Worm (Caenorhabditis elegans) whole organism, young adult: ENCODE data around the gene tag-321.

ENCODE experiments used
- C06A6.2 ChIP-seq: fragments of 200-800 bp; sonication (Bioruptor generic); conservative IDR thresholded peaks from 2 replicates; pipeline ENCODE4 v1.3.6; 2022; ENCODE audit warnings: missing genetic modification characterization, missing compliant biosample characterization
- F10E7.11 ChIP-seq: sonication (generic microtip); optimal IDR thresholded peaks from 2 replicates; lab custom pipeline; 2017; ENCODE audit warnings: mild to moderate bottlenecking, missing genetic modification characterization, moderate library complexity, missing compliant biosample characterization
- F22D6.2 ChIP-seq: sonication (generic microtip); optimal IDR thresholded peaks from 2 replicates; lab custom pipeline; 2016; ENCODE audit warnings: mild to moderate bottlenecking, missing genetic modification characterization, missing compliant biosample characterization
- T26A5.8 ChIP-seq: sonication (generic microtip); optimal IDR thresholded peaks from 2 replicates; lab custom pipeline; 2016; ENCODE audit warnings: missing genetic modification characterization, missing compliant biosample characterization
- Y56A3A.18 ChIP-seq: fragments of 200-800 bp; sonication (Bioruptor generic); IDR thresholded peaks from 2 replicates; pipeline ENCODE4 v1.3.6; 2022; ENCODE audit warnings: missing genetic modification reagents, missing genetic modification characterization, missing compliant biosample characterization
- akir-1 ChIP-seq: fragments of 200-800 bp; sonication (Bioruptor generic); optimal IDR thresholded peaks from 2 replicates; lab custom pipeline; 2018; ENCODE audit warnings: mild to moderate bottlenecking, missing genetic modification characterization, moderate library complexity, missing compliant biosample characterization
- aptf-3 ChIP-seq: fragments of 200-800 bp; sonication (Bioruptor generic); IDR thresholded peaks from 2 replicates; pipeline ENCODE4 v1.3.6; 2022; ENCODE audit warnings: missing genetic modification characterization, missing compliant biosample characterization
- athp-1 ChIP-seq: sonication (generic microtip); optimal IDR thresholded peaks from 2 replicates; lab custom pipeline; 2017; ENCODE audit warnings: mild to moderate bottlenecking, missing genetic modification characterization, missing compliant biosample characterization
- attf-3 ChIP-seq: fragments of 200-800 bp; sonication (Bioruptor generic); conservative IDR thresholded peaks from 2 replicates; pipeline ENCODE4 v1.3.6; 2022; ENCODE audit warnings: missing genetic modification reagents, missing genetic modification characterization, missing compliant biosample characterization
- attf-6 ChIP-seq: fragments of 200-800 bp; sonication (Bioruptor generic); IDR thresholded peaks from 2 replicates; pipeline ENCODE4 v1.3.6; 2022; ENCODE audit warnings: missing genetic modification reagents, missing genetic modification characterization, missing compliant biosample characterization
- bed-1 ChIP-seq: fragments of 200-800 bp; sonication (Bioruptor generic); IDR thresholded peaks from 2 replicates; pipeline ENCODE4 v1.3.6; 2022; ENCODE audit warnings: missing genetic modification reagents, missing genetic modification characterization, missing compliant biosample characterization
- ceh-40 ChIP-seq: fragments of 200-800 bp; sonication (Bioruptor generic); IDR thresholded peaks from 2 replicates; pipeline ENCODE4 v1.3.6; 2022; ENCODE audit warnings: missing genetic modification characterization, missing compliant biosample characterization
- ceh-58 ChIP-seq: fragments of 200-800 bp; sonication (Bioruptor generic); IDR thresholded peaks from 2 replicates; pipeline ENCODE4 v1.3.6; 2022; ENCODE audit warnings: missing genetic modification characterization, missing compliant biosample characterization
- ceh-91 ChIP-seq: fragments of 200-800 bp; sonication (Bioruptor generic); IDR thresholded peaks from 2 replicates; pipeline ENCODE4 v1.3.6; 2022; ENCODE audit warnings: missing genetic modification reagents, missing genetic modification characterization, missing compliant biosample characterization
- egl-44 ChIP-seq: fragments of 200-800 bp; sonication (Bioruptor generic); IDR thresholded peaks from 2 replicates; pipeline ENCODE4 v1.3.6; 2022; ENCODE audit warnings: missing genetic modification reagents, missing genetic modification characterization, missing compliant biosample characterization
- egrh-3 ChIP-seq: fragments of 200-800 bp; sonication (Bioruptor generic); IDR thresholded peaks from 2 replicates; pipeline ENCODE4 v1.3.6; 2022; ENCODE audit warnings: missing genetic modification reagents, missing genetic modification characterization, missing compliant biosample characterization
- gei-17 ChIP-seq: fragments of 200-800 bp; sonication (Bioruptor generic); optimal IDR thresholded peaks from 2 replicates; lab custom pipeline; 2018; ENCODE audit warnings: mild to moderate bottlenecking, missing genetic modification characterization, missing compliant biosample characterization
- hsf-1 ChIP-seq: fragments of 200-800 bp; sonication (Bioruptor generic); IDR thresholded peaks from 2 replicates; pipeline ENCODE4 v1.3.6; 2022; ENCODE audit warnings: missing genetic modification reagents, missing genetic modification characterization, missing compliant biosample characterization
- lag-1 ChIP-seq: fragments of 200-800 bp; sonication (Bioruptor generic); IDR thresholded peaks from 2 replicates; pipeline ENCODE4 v1.3.6; 2022; ENCODE audit warnings: missing genetic modification reagents, missing genetic modification characterization, missing compliant biosample characterization
- lin-35 ChIP-seq, 3 experiments: fragments of 150-350 bp in 2 of 3; sonication (generic microtip) in 1 of 3; optimal IDR thresholded peaks; 2 replicates each; lab custom pipeline; 2014 to 2018; ENCODE audit warnings: missing biosample characterization in 3 of 3, missing genetic modification characterization in 3 of 3, missing genetic modification reagents in 3 of 3
- mcd-1 ChIP-seq: fragments of 200-800 bp; sonication (Bioruptor generic); IDR thresholded peaks from 2 replicates; pipeline ENCODE4 v1.3.6; 2022; ENCODE audit warnings: missing genetic modification reagents, missing genetic modification characterization, missing compliant biosample characterization
- nhr-27 ChIP-seq: fragments of 200-800 bp; sonication (Bioruptor generic); optimal IDR thresholded peaks from 2 replicates; lab custom pipeline; 2018; ENCODE audit warnings: mild to moderate bottlenecking, missing genetic modification characterization, moderate library complexity, missing compliant biosample characterization
- nhr-80 ChIP-seq: sonication (generic microtip); optimal IDR thresholded peaks from 2 replicates; lab custom pipeline; 2016; ENCODE audit warnings: missing genetic modification characterization, missing compliant biosample characterization
- ztf-18 ChIP-seq: sonication (generic microtip); optimal IDR thresholded peaks from 2 replicates; lab custom pipeline; 2016; ENCODE audit warnings: missing genotype, mild to moderate bottlenecking, missing genetic modification characterization, missing compliant biosample characterization
- ztf-22 ChIP-seq: fragments of 200-800 bp; sonication (Bioruptor generic); optimal IDR thresholded peaks from 2 replicates; lab custom pipeline; 2018; ENCODE audit warnings: mild to moderate bottlenecking, missing genetic modification characterization, moderate library complexity, missing compliant biosample characterization
- ztf-3 ChIP-seq: fragments of 200-800 bp; sonication (Bioruptor generic); optimal IDR thresholded peaks from 2 replicates; lab custom pipeline; 2018; ENCODE audit warnings: mild to moderate bottlenecking, missing genetic modification characterization, missing compliant biosample characterization

The tag-321 gene

ce11 chrIV:7753108-7753507 is 30.5 kb downstream of the tag-321 start, which contains the start of gene col-14 (continued):
- TF ChIP-seq egl-44 (GFP tag; lab: Robert Waterston, UW) (no peak), ztf-18 (tag; lab: Kevin White, UChicago) (no peak), athp-1 (no peak), aptf-3 (no peak), lin-35 (GFP tag; optimal IDR thresholded peaks at IDR 0.05; lab: Kevin White, UChicago) (no peak), gei-17 (GFP tag; lab: Kevin White, UChicago) (no peak)

ce11 chrIV:7747838-7748237 is 35.8 kb downstream of the tag-321 start, which contains the start of gene klo-1:
klo-1 (minus strand) TSS chrIV:7748225.
- TF ChIP-seq nhr-80 (tag; lab: Kevin White, UChicago) = peak; percentile 77
- TF ChIP-seq ceh-58 (GFP tag; lab: Robert Waterston, UW) = no peak

- TF ChIP-seq ztf-22 (GFP tag; lab: Kevin White, UChicago) = no peak
Measured at ce11 chrIV:7743539-7743938, 40.1 kb downstream of the tag-321 start, which contains the start of gene npr-35. npr-35 (plus strand) TSS chrIV:7743839.

- TF ChIP-seq lag-1 (no peak), nhr-27 (tag; lab: Kevin White, UChicago) (no peak), ceh-40 (GFP tag; lab: Robert Waterston, UW) (no peak), akir-1 (GFP tag; lab: Kevin White, UChicago) (no peak)
Measured at ce11 chrIV:7736616-7737015, 47.0 kb downstream of the tag-321 start.

- no peak for TF ChIP-seq F22D6.2 (tag; lab: Kevin White, UChicago)
- TF ChIP-seq egrh-3 (GFP tag; lab: Robert Waterston, UW) = peak; percentile 36; the same call in 1 of the 2 replicates
Measured at ce11 chrIV:7734619-7735018, 49.0 kb downstream of the tag-321 start, which contains the start of gene clx-1. clx-1 (plus strand) TSS chrIV:7734648.

- TF ChIP-seq Y56A3A.18 (GFP tag; lab: Robert Waterston, UW) (no peak), hsf-1 (GFP tag; lab: Robert Waterston, UW) (no peak), mcd-1 (GFP tag; lab: Robert Waterston, UW) (no peak), egrh-3 (GFP tag; lab: Robert Waterston, UW) (no peak), ceh-91 (GFP tag; lab: Robert Waterston, UW) (no peak), ztf-3 (GFP tag; lab: Kevin White, UChicago) (no peak), F10E7.11 (tag; lab: Kevin White, UChicago) (no peak), bed-1 (GFP tag; lab: Robert Waterston, UW) (no peak), T26A5.8 (tag; lab: Kevin White, UChicago) (no peak), attf-6 (GFP tag; lab: Robert Waterston, UW) (no peak), C06A6.2 (no peak), attf-3 (GFP tag; lab: Robert Waterston, UW) (no peak)
Measured at ce11 chrIV:7734173-7734572, 49.5 kb downstream of the tag-321 start.
